Worm (Caenorhabditis elegans) whole organism, L4/young adult: ENCODE measurements around the gene pdha-1.

Experiments
- dao-5 ChIP-seq: sonication (generic microtip); optimal IDR thresholded peaks from 2 replicates; lab custom pipeline; 2016; ENCODE audit warnings: missing genotype, missing genetic modification characterization, moderate library complexity, missing compliant biosample characterization
- him-1 ChIP-seq: sonication (generic microtip); optimal IDR thresholded peaks from 2 replicates; lab custom pipeline; 2016; ENCODE audit warnings: missing genotype, missing genetic modification reagents, missing genetic modification characterization, missing compliant biosample characterization

- TF ChIP-seq dao-5 (tag; lab: Kevin White, UChicago) (no peak), him-1 (tag; lab: Kevin White, UChicago) (no peak)
Observed at ce11 chrII:8051330-8051729, 14.8 kb upstream of the pdha-1 start.
